Worm (Caenorhabditis elegans) whole organism, mixed stage, embryonic: Measurements from ENCODE around the gene ZK930.2.

Experiments used
- M03D4.4 ChIP-seq: sonication (generic microtip); optimal IDR thresholded peaks from 2 replicates; lab custom pipeline; 2017; ENCODE audit warnings: mild to moderate bottlenecking, missing genetic modification characterization, missing compliant biosample characterization
- bed-3 ChIP-seq: fragments of 200-800 bp; sonication (Bioruptor generic); optimal IDR thresholded peaks from 3 replicates; lab custom pipeline; 2018; ENCODE audit warnings: mild to moderate bottlenecking, missing genetic modification characterization, moderate library complexity, missing compliant biosample characterization
- blmp-1 ChIP-seq: fragments of 150-350 bp; optimal IDR thresholded peaks from 2 replicates; lab custom pipeline; 2014; ENCODE audit warnings: missing biosample characterization, missing genetic modification characterization
- ceh-39 ChIP-seq: fragments of 150-350 bp; optimal IDR thresholded peaks from 2 replicates; lab custom pipeline; 2014; ENCODE audit warnings: missing biosample characterization, missing genetic modification characterization
- ceh-43 ChIP-seq: fragments of 200-800 bp; sonication (Bioruptor generic); optimal IDR thresholded peaks from 2 replicates; lab custom pipeline; 2018; ENCODE audit warnings: mild to moderate bottlenecking, missing genetic modification characterization, moderate library complexity, missing compliant biosample characterization
- ceh-83 ChIP-seq: fragments of 200-800 bp; sonication (Bioruptor generic); optimal IDR thresholded peaks from 2 replicates; lab custom pipeline; 2018; ENCODE audit warnings: mild to moderate bottlenecking, missing genetic modification characterization, missing compliant biosample characterization
- ces-1 ChIP-seq: fragments of 150-350 bp; optimal IDR thresholded peaks from 2 replicates; lab custom pipeline; 2014; ENCODE audit warnings: missing biosample characterization, missing genetic modification reagents, missing genetic modification characterization
- cnd-1 ChIP-seq: fragments of 200-800 bp; sonication (Bioruptor generic); optimal IDR thresholded peaks from 2 replicates; lab custom pipeline; 2018; ENCODE audit warnings: mild to moderate bottlenecking, missing genetic modification characterization, missing compliant biosample characterization
- elt-1 ChIP-seq: sonication (generic microtip); optimal IDR thresholded peaks from 2 replicates; lab custom pipeline; 2017; ENCODE audit warnings: missing genetic modification characterization, mild to moderate bottlenecking, missing compliant biosample characterization, antibody characterized with exemption, moderate library complexity, borderline replicate concordance; ENCODE audit not compliant: insufficient read depth
- elt-3 ChIP-seq: fragments of 150-350 bp; optimal IDR thresholded peaks from 2 replicates; lab custom pipeline; 2014; ENCODE audit warnings: missing biosample characterization, missing genetic modification characterization
- ham-2 ChIP-seq: fragments of 200-800 bp; sonication (Bioruptor generic); optimal IDR thresholded peaks from 2 replicates; lab custom pipeline; 2018; ENCODE audit warnings: mild to moderate bottlenecking, missing genetic modification characterization, missing compliant biosample characterization
- hlh-1 ChIP-seq: fragments of 150-350 bp; optimal IDR thresholded peaks from 2 replicates; lab custom pipeline; 2014; ENCODE audit warnings: missing biosample characterization, missing genetic modification reagents, missing genetic modification characterization
- lin-32 ChIP-seq: fragments of 200-800 bp; sonication (Bioruptor generic); optimal IDR thresholded peaks from 2 replicates; lab custom pipeline; 2018; ENCODE audit warnings: mild to moderate bottlenecking, missing genetic modification characterization, missing compliant biosample characterization
- lsy-2 ChIP-seq: fragments of 150-350 bp; optimal IDR thresholded peaks from 2 replicates; lab custom pipeline; 2014; ENCODE audit warnings: missing biosample characterization, missing genetic modification characterization
- mab-5 ChIP-seq: fragments of 150-350 bp; optimal IDR thresholded peaks from 2 replicates; lab custom pipeline; 2014; ENCODE audit warnings: missing biosample characterization, missing genetic modification characterization
- mls-2 ChIP-seq: sonication (generic microtip); optimal IDR thresholded peaks from 2 replicates; lab custom pipeline; 2016; ENCODE audit warnings: mild to moderate bottlenecking, missing genetic modification characterization, moderate library complexity, missing compliant biosample characterization
- nhr-12 ChIP-seq: fragments of 150-350 bp; optimal IDR thresholded peaks from 2 replicates; lab custom pipeline; 2014; ENCODE audit warnings: missing biosample characterization, missing genetic modification characterization
- nhr-237 ChIP-seq: fragments of 150-350 bp; optimal IDR thresholded peaks from 2 replicates; lab custom pipeline; 2014; ENCODE audit warnings: missing biosample characterization, missing genetic modification characterization
- nhr-76 ChIP-seq: sonication (generic microtip); optimal IDR thresholded peaks from 2 replicates; lab custom pipeline; 2017; ENCODE audit warnings: missing biosample characterization, missing genetic modification characterization
- snpc-4 ChIP-seq: fragments of 150-350 bp; optimal IDR thresholded peaks from 2 replicates; lab custom pipeline; 2014; ENCODE audit warnings: missing biosample characterization, missing genetic modification characterization
- sptf-1 ChIP-seq: sonication (generic microtip); optimal IDR thresholded peaks from 2 replicates; lab custom pipeline; 2017; ENCODE audit warnings: mild to moderate bottlenecking, missing genetic modification characterization, moderate library complexity, missing compliant biosample characterization
- unc-120 ChIP-seq: sonication (generic microtip); optimal IDR thresholded peaks from 2 replicates; lab custom pipeline; 2017; ENCODE audit warnings: missing genetic modification characterization, missing compliant biosample characterization; ENCODE audit not compliant: poor library complexity, severe bottlenecking
- unc-39 ChIP-seq: fragments of 150-350 bp; optimal IDR thresholded peaks from 2 replicates; lab custom pipeline; 2014; ENCODE audit warnings: missing biosample characterization, missing genetic modification characterization
- zip-8 ChIP-seq: fragments of 150-350 bp; optimal IDR thresholded peaks from 2 replicates; lab custom pipeline; 2014; ENCODE audit warnings: missing biosample characterization, missing genetic modification characterization
- ztf-11 ChIP-seq: fragments of 150-350 bp; optimal IDR thresholded peaks from 2 replicates; lab custom pipeline; 2014; ENCODE audit warnings: missing biosample characterization, missing genetic modification characterization

Gene ZK930.2

ce11 chrII:11842766-11843165, 50.5 kb downstream of the ZK930.2 start:
- no peak for TF ChIP-seq ces-1 (GFP tag; lab: Kevin White, UChicago)
- TF ChIP-seq bed-3 (GFP tag; lab: Kevin White, UChicago), result no peak
- TF ChIP-seq ceh-43 (GFP tag; lab: Kevin White, UChicago), result no peak
- no peak for TF ChIP-seq lin-32
- no peak for TF ChIP-seq hlh-1 (tag; lab: Kevin White, UChicago)
- no peak for TF ChIP-seq elt-3 (tag; lab: Kevin White, UChicago)
- no peak for TF ChIP-seq unc-120
- no peak for TF ChIP-seq lsy-2 (tag; lab: Kevin White, UChicago)
- no peak for TF ChIP-seq ztf-11 (tag; lab: Kevin White, UChicago)
- no peak for TF ChIP-seq mab-5 (tag; lab: Kevin White, UChicago)
- no peak for TF ChIP-seq elt-1 (tag; lab: Kevin White, UChicago)
- no peak for TF ChIP-seq blmp-1
- TF ChIP-seq zip-8 (tag; lab: Kevin White, UChicago), result no peak
- TF ChIP-seq ceh-83 (GFP tag; lab: Kevin White, UChicago), result no peak
- TF ChIP-seq nhr-237 (tag; lab: Kevin White, UChicago), result no peak
- TF ChIP-seq ceh-39 (tag; lab: Kevin White, UChicago), result no peak
- no peak for TF ChIP-seq snpc-4 (tag; lab: Kevin White, UChicago)
- no peak for TF ChIP-seq nhr-12 (tag; lab: Kevin White, UChicago)

DNA sequence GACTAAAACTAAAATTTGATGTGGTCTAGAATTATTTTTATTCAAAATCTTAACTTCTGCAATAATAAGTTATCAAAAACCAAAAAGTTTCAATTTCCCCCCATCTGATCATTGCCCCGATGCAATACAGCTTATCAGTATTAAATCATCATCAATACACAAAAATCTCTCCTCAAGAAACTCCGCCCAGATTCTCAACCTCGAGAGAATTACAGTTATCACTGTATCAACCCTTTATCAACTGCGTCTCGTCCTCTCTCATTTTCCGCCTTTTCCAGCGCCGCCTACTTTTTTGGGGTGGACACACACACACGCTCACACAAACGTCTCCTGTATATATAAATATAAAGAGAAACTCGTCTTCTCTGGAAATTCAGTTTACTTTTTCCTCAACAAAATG, 50.9 kb downstream of the ZK930.2 start, which contains the start of gene T27D12.1:
Gene T27D12.1 (plus strand): TSS at position 301 of the 400 bp plus-strand sequence.
- TF ChIP-seq nhr-237 (tag; lab: Kevin White, UChicago), result no peak
- no peak for TF ChIP-seq unc-39 (tag; lab: Kevin White, UChicago)
- TF ChIP-seq elt-3 (tag; lab: Kevin White, UChicago), result no peak
- TF ChIP-seq mls-2, result no peak
- no peak for TF ChIP-seq cnd-1 (tag; lab: Kevin White, UChicago)
- no peak for TF ChIP-seq nhr-76 (tag; lab: Kevin White, UChicago)
- TF ChIP-seq sptf-1 (tag; lab: Kevin White, UChicago), result no peak

DNA sequence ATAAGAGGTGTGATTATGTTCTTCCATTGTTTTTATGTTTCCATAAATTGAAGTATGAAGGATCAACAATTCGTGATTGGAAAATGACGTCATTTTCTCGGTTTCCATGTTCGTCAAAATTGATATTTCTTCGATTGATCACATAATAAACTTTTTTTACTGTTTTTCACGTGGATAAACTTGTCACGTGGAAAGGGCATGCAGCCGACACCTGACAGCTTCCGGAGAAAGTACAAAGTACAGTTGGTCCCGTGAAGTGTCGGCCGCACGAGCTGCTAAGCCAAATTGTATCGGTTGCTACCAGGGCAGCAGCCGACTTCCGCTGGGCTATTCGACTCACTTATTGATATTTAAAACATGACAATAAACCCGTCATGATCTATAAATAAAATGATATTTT, 51.6 kb downstream of the ZK930.2 start:
- no peak for TF ChIP-seq M03D4.4 (tag; lab: Kevin White, UChicago)
- TF ChIP-seq ham-2, result peak; percentile 49
- TF ChIP-seq, all 35 proteins: peak for 1
